Worm (Caenorhabditis elegans): ENCODE measurements around the gene rgs-4.

DNA sequence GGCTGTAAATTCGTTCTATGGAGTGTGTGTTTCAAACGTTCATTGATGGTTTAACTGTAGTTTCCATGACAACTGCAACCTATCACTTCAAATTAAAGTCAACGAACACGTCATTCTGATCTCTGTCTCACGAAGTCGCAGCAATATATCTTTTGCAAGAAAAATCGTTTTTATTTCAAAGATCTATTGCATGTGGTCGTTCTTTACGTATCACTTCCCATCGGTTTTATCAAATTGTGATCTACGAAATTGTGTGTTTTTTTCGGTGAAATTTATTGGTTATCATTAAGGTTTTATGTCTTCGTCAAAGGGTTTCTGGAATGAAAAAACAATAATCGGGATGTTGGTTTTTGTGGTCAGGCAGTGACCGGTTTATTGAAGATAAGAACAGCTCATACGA lies 31.7 kb upstream of the rgs-4 start:
- no peak for TF ChIP-seq snpc-4 (tag; optimal IDR thresholded peaks at IDR 0.05)
- TF ChIP-seq skn-1 (tag; optimal IDR thresholded peaks at IDR 0.05) = no peak
- no peak for TF ChIP-seq vab-15 (tag; optimal IDR thresholded peaks at IDR 0.05)
- no peak for TF ChIP-seq fkh-10 (GFP tag; optimal IDR thresholded peaks at IDR 0.05)
- TF ChIP-seq alr-1 (tag; optimal IDR thresholded peaks at IDR 0.05; ENCODE audit: borderline replicate concordance) = no peak
- TF ChIP-seq nhr-76 (tag; optimal IDR thresholded peaks at IDR 0.05) = no peak
- TF ChIP-seq nhr-237 (tag; optimal IDR thresholded peaks at IDR 0.05) = no peak
- TF ChIP-seq pqm-1 (tag; optimal IDR thresholded peaks at IDR 0.05) = no peak
- no peak for TF ChIP-seq fos-1 (tag; optimal IDR thresholded peaks at IDR 0.05)
- no peak for TF ChIP-seq egl-27 (tag; optimal IDR thresholded peaks at IDR 0.05)
- TF ChIP-seq aly-2 (tag; optimal IDR thresholded peaks at IDR 0.05) = no peak
- TF ChIP-seq elt-2 (tag; optimal IDR thresholded peaks at IDR 0.05) = no peak
- TF ChIP-seq nhr-71 (tag; optimal IDR thresholded peaks at IDR 0.05) = no peak
- TF ChIP-seq elt-3 (tag; optimal IDR thresholded peaks at IDR 0.05) = peak in 2 of 6 experiments; percentile 3 to 58
